Worm (Caenorhabditis elegans): Measurements from ENCODE around the gene R102.6.

ce11 chrIV:10706090-10706489, at the start of gene R102.6:
- TF ChIP-seq aly-2 (tag; optimal IDR thresholded peaks at IDR 0.05) (no peak), F16B12.6 (tag; optimal IDR thresholded peaks at IDR 0.05) (no peak), egl-13 (tag; optimal IDR thresholded peaks at IDR 0.05) (no peak)

All from whole organism, L1 larva.